Worm (Caenorhabditis elegans) whole organism, late embryonic: ENCODE data around the gene C24H11.1.

Source experiments
- F13H6.1 ChIP-seq: sonication (generic microtip); optimal IDR thresholded peaks from 2 replicates; lab custom pipeline; 2016; ENCODE audit warnings: missing genetic modification characterization, missing compliant biosample characterization
- Y22D7AL.16 ChIP-seq: sonication (generic microtip); optimal IDR thresholded peaks from 2 replicates; lab custom pipeline; 2016; ENCODE audit warnings: missing genetic modification characterization, missing compliant biosample characterization
- ama-1 ChIP-seq: fragments of 150-350 bp; optimal IDR thresholded peaks from 2 replicates; lab custom pipeline; 2014
- ceh-24 ChIP-seq: sonication (generic microtip); optimal IDR thresholded peaks from 2 replicates; lab custom pipeline; 2016; ENCODE audit warnings: mild to moderate bottlenecking, missing genetic modification characterization, missing compliant biosample characterization
- che-1 ChIP-seq: sonication (generic microtip); optimal IDR thresholded peaks from 2 replicates; lab custom pipeline; 2016; ENCODE audit warnings: mild to moderate bottlenecking, missing genetic modification characterization, missing compliant biosample characterization
- fkh-10 ChIP-seq: fragments of 150-350 bp; optimal IDR thresholded peaks from 2 replicates; lab custom pipeline; 2014; ENCODE audit warnings: missing biosample characterization, missing genetic modification reagents, missing genetic modification characterization
- nfya-1 ChIP-seq: sonication (generic microtip); optimal IDR thresholded peaks from 2 replicates; lab custom pipeline; 2017; ENCODE audit warnings: missing genetic modification characterization, mild to moderate bottlenecking, missing compliant biosample characterization, antibody characterized with exemption, moderate library complexity
- pha-4 ChIP-seq: fragments of 150-350 bp; optimal IDR thresholded peaks from 2 replicates; lab custom pipeline; 2018; ENCODE audit warnings: missing biosample characterization, missing genetic modification reagents, missing genetic modification characterization

- TF ChIP-seq che-1 (tag; lab: Kevin White, UChicago): no peak
- no peak for TF ChIP-seq pha-4 (tag; lab: Kevin White, UChicago)
- TF ChIP-seq ama-1 (lab: Kevin White, UChicago): no peak
- TF ChIP-seq fkh-10 (GFP tag; lab: Kevin White, UChicago): no peak
- TF ChIP-seq Y22D7AL.16: no peak
- TF ChIP-seq nfya-1 (tag; lab: Kevin White, UChicago): no peak
- TF ChIP-seq ceh-24 (tag; lab: Kevin White, UChicago): no peak
- no peak for TF ChIP-seq F13H6.1 (tag; lab: Kevin White, UChicago)
These were observed 47.3 kb downstream of the C24H11.1 start for ce11 chrIII:11834783-11835182.
